Worm (Caenorhabditis elegans) whole organism, young adult: ENCODE data around the gene C52B9.19.
A peak's percentile ranks its signal among the peaks of the same experiment; 100 is the strongest.

Experiments used
- B0336.3 ChIP-seq: fragments of 200-800 bp; sonication (Bioruptor generic); IDR thresholded peaks from 2 replicates; pipeline ENCODE4 v1.3.6; 2022; ENCODE audit warnings: missing genetic modification characterization, missing compliant biosample characterization
- C06A6.2 ChIP-seq: fragments of 200-800 bp; sonication (Bioruptor generic); conservative IDR thresholded peaks from 2 replicates; pipeline ENCODE4 v1.3.6; 2022; ENCODE audit warnings: missing genetic modification characterization, missing compliant biosample characterization
- D2030.7 ChIP-seq: fragments of 200-800 bp; sonication (Bioruptor generic); IDR thresholded peaks from 2 replicates; pipeline ENCODE4 v1.3.6; 2022; ENCODE audit warnings: missing genetic modification reagents, missing genetic modification characterization, missing compliant biosample characterization
- F10E7.11 ChIP-seq: sonication (generic microtip); optimal IDR thresholded peaks from 2 replicates; lab custom pipeline; 2017; ENCODE audit warnings: mild to moderate bottlenecking, missing genetic modification characterization, moderate library complexity, missing compliant biosample characterization
- F33H1.4 ChIP-seq: fragments of 200-800 bp; sonication (Bioruptor generic); IDR thresholded peaks from 2 replicates; pipeline ENCODE4 v1.3.6; 2022; ENCODE audit warnings: missing genetic modification reagents, missing genetic modification characterization, missing compliant biosample characterization
- Y56A3A.18 ChIP-seq: fragments of 200-800 bp; sonication (Bioruptor generic); IDR thresholded peaks from 2 replicates; pipeline ENCODE4 v1.3.6; 2022; ENCODE audit warnings: missing genetic modification reagents, missing genetic modification characterization, missing compliant biosample characterization
- atf-7 ChIP-seq: sonication (generic microtip); optimal IDR thresholded peaks from 2 replicates; lab custom pipeline; 2017; ENCODE audit warnings: mild to moderate bottlenecking, missing genetic modification characterization, missing compliant biosample characterization
- cebp-1 ChIP-seq, 2 experiments: fragments of 200-800 bp in 1 of 2; sonication (Bioruptor generic) in 1 of 2; sonication (generic microtip) in 1 of 2; IDR thresholded peaks in 1 of 2; optimal IDR thresholded peaks in 1 of 2; 2 replicates each; pipeline versions ENCODE4 v1.3.6 to Lab custom; 2017 to 2022; ENCODE audit warnings: missing compliant biosample characterization in 2 of 2, missing genetic modification characterization in 2 of 2, mild to moderate bottlenecking in 1 of 2, missing genetic modification reagents in 1 of 2, moderate library complexity in 1 of 2
- ceh-91 ChIP-seq: fragments of 200-800 bp; sonication (Bioruptor generic); IDR thresholded peaks from 2 replicates; pipeline ENCODE4 v1.3.6; 2022; ENCODE audit warnings: missing genetic modification reagents, missing genetic modification characterization, missing compliant biosample characterization
- egrh-3 ChIP-seq: fragments of 200-800 bp; sonication (Bioruptor generic); IDR thresholded peaks from 2 replicates; pipeline ENCODE4 v1.3.6; 2022; ENCODE audit warnings: missing genetic modification reagents, missing genetic modification characterization, missing compliant biosample characterization
- ekl-4 ChIP-seq: fragments of 200-800 bp; sonication (Bioruptor generic); IDR thresholded peaks from 2 replicates; pipeline ENCODE4 v1.3.6; 2022; ENCODE audit warnings: missing genetic modification reagents, missing genetic modification characterization, missing compliant biosample characterization
- ets-4 ChIP-seq: fragments of 200-800 bp; sonication (Bioruptor generic); optimal IDR thresholded peaks from 2 replicates; lab custom pipeline; 2018; ENCODE audit warnings: mild to moderate bottlenecking, missing genetic modification characterization, missing compliant biosample characterization
- fkh-3 ChIP-seq: sonication (generic microtip); optimal IDR thresholded peaks from 2 replicates; lab custom pipeline; 2016; ENCODE audit warnings: mild to moderate bottlenecking, missing genetic modification characterization, missing compliant biosample characterization
- gei-17 ChIP-seq: fragments of 200-800 bp; sonication (Bioruptor generic); optimal IDR thresholded peaks from 2 replicates; lab custom pipeline; 2018; ENCODE audit warnings: mild to moderate bottlenecking, missing genetic modification characterization, missing compliant biosample characterization
- let-607 ChIP-seq, 2 experiments: fragments of 200-800 bp in 1 of 2; sonication (Bioruptor generic) in 1 of 2; sonication (generic microtip) in 1 of 2; optimal IDR thresholded peaks; 2 replicates each; lab custom pipeline; 2016 to 2018; ENCODE audit warnings: mild to moderate bottlenecking in 2 of 2, missing compliant biosample characterization in 2 of 2, missing genetic modification characterization in 2 of 2, moderate library complexity in 2 of 2, missing genotype in 1 of 2
- lsy-27 ChIP-seq: sonication (generic microtip); optimal IDR thresholded peaks from 2 replicates; lab custom pipeline; 2017; ENCODE audit warnings: missing genetic modification characterization, mild to moderate bottlenecking, missing compliant biosample characterization, antibody characterized with exemption, missing genotype, borderline replicate concordance; ENCODE audit not compliant: insufficient read depth
- mel-28 ChIP-seq: sonication (generic microtip); optimal IDR thresholded peaks from 2 replicates; lab custom pipeline; 2016; ENCODE audit warnings: borderline replicate concordance, mild to moderate bottlenecking, missing genetic modification characterization, missing compliant biosample characterization
- mxl-1 ChIP-seq: sonication (generic microtip); optimal IDR thresholded peaks from 2 replicates; lab custom pipeline; 2016; ENCODE audit warnings: missing genetic modification characterization, missing compliant biosample characterization
- nfya-1 ChIP-seq: sonication (generic microtip); optimal IDR thresholded peaks from 2 replicates; lab custom pipeline; 2017; ENCODE audit warnings: antibody characterized with exemption, missing compliant biosample characterization, missing genetic modification characterization, borderline replicate concordance; ENCODE audit not compliant: insufficient read depth
- nfya-2 ChIP-seq: fragments of 200-800 bp; sonication (Bioruptor generic); IDR thresholded peaks from 2 replicates; pipeline ENCODE4 v1.3.6; 2022; ENCODE audit warnings: missing genetic modification reagents, missing genetic modification characterization, missing compliant biosample characterization
- nfyb-1 ChIP-seq: fragments of 200-800 bp; sonication (Bioruptor generic); IDR thresholded peaks from 2 replicates; pipeline ENCODE4 v1.3.6; 2022; ENCODE audit warnings: missing genetic modification reagents, missing genetic modification characterization, missing compliant biosample characterization
- nhr-27 ChIP-seq: fragments of 200-800 bp; sonication (Bioruptor generic); optimal IDR thresholded peaks from 2 replicates; lab custom pipeline; 2018; ENCODE audit warnings: mild to moderate bottlenecking, missing genetic modification characterization, moderate library complexity, missing compliant biosample characterization
- nhr-80 ChIP-seq: sonication (generic microtip); optimal IDR thresholded peaks from 2 replicates; lab custom pipeline; 2016; ENCODE audit warnings: missing genetic modification characterization, missing compliant biosample characterization
- nhr-90 ChIP-seq: sonication (generic microtip); optimal IDR thresholded peaks from 2 replicates; lab custom pipeline; 2016; ENCODE audit warnings: missing genotype, mild to moderate bottlenecking, missing genetic modification characterization, missing compliant biosample characterization
- pha-4 ChIP-seq: fragments of 150-350 bp; sonication (generic microtip); optimal IDR thresholded peaks from 2 replicates; lab custom pipeline; 2014; ENCODE audit warnings: missing biosample characterization, missing genetic modification reagents, missing genetic modification characterization
- rcor-1 ChIP-seq: fragments of 200-800 bp; sonication (Bioruptor generic); IDR thresholded peaks from 2 replicates; pipeline ENCODE4 v1.3.6; 2022; ENCODE audit warnings: missing genetic modification reagents, missing genetic modification characterization, missing compliant biosample characterization
- repo-1 ChIP-seq: sonication (generic microtip); optimal IDR thresholded peaks from 2 replicates; lab custom pipeline; 2017; ENCODE audit warnings: mild to moderate bottlenecking, missing genetic modification characterization, missing compliant biosample characterization
- snpc-1.1 ChIP-seq: sonication (generic microtip); optimal IDR thresholded peaks from 2 replicates; lab custom pipeline; 2017; ENCODE audit warnings: missing genetic modification characterization, mild to moderate bottlenecking, missing compliant biosample characterization, antibody characterized with exemption, moderate library complexity, missing genotype, missing genetic modification reagents; ENCODE audit not compliant: insufficient read depth
- unc-130 ChIP-seq: sonication (generic microtip); optimal IDR thresholded peaks from 2 replicates; lab custom pipeline; 2016; ENCODE audit warnings: missing genetic modification reagents, missing genetic modification characterization, missing compliant biosample characterization
- xnd-1 ChIP-seq: sonication (generic microtip); optimal IDR thresholded peaks from 2 replicates; lab custom pipeline; 2016; ENCODE audit warnings: missing genotype, missing genetic modification reagents, missing genetic modification characterization, missing compliant biosample characterization
- zim-3 ChIP-seq: sonication (generic microtip); optimal IDR thresholded peaks from 2 replicates; lab custom pipeline; 2017; ENCODE audit warnings: mild to moderate bottlenecking, missing genetic modification characterization, moderate library complexity, missing compliant biosample characterization
- ztf-18 ChIP-seq: sonication (generic microtip); optimal IDR thresholded peaks from 2 replicates; lab custom pipeline; 2016; ENCODE audit warnings: missing genotype, mild to moderate bottlenecking, missing genetic modification characterization, missing compliant biosample characterization

Gene C52B9.19

DNA sequence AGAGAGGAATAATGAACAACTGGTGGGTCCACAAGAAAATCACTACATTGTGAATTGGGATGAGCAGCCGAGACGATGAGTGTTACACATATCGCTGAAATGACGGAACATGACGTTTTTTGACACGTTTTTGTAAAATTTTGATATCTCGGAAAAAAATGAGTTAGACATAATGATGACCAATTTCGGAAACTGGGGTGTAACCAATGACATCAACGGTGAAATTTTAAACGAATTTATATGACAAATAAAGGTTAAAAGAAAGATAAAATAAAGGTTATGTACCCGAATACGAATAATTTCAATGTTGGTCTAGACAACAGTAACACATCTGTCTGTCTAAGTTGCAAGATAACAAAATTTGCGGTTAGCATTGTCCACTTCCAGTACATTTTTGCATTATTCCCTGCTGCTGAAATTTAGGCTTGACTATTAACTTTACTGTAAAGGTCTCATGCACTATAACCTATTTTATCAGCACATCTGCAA lies 3.0 kb upstream of the C52B9.19 start, which contains the start of the genes twk-28 and ets-9 (continued):
- no peak for TF ChIP-seq C06A6.2

DNA sequence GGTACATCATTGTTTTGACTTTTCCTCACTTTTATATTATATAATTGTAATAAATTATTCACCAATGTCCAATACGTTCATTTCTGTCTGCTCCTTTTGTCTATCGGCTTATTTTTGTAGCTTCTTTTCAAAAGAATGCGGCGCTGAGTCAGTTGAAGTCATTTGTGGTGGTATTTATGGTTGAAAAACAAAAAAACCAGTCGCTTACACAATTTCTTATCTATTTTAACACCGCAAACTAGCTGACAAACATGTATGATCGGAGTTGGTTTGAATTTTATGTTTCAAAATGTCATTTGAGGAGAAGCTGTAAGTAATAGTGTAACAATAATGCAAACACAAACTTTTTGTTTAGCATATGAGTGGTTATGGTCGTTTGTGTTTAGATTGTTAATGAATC lies 1.6 kb downstream of the C52B9.19 start, which contains the start of gene ets-10:
Gene ets-10, plus strand, starts transcription at position 201 of the 400 bp plus-strand sequence.
- TF ChIP-seq ekl-4 (GFP tag; lab: Robert Waterston, UW) (no peak), atf-7 (tag; lab: Kevin White, UChicago) (no peak), Y56A3A.18 (GFP tag; lab: Robert Waterston, UW) (no peak)
- TF ChIP-seq, all 124 proteins: peak for 0

DNA sequence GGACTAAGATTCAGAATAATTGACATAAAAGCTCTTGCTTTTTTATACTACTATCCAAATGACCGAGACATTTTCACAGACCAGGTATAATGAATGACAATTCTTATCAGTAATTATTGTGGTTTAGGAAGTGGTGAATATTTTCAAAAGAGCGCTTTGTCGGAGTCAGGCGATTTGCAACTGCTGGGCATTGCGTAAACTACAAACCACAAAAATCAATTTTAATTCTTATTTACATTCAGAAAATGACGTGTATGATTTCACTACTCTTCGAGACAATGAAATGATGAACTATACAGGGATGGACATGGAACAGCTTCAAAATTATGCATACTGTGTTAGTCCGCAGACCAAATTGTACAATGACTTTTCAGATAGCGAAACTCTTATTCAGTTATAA lies 2.1 kb downstream of the C52B9.19 start:
- TF ChIP-seq F33H1.4 (GFP tag; lab: Robert Waterston, UW) (no peak), nhr-80 (tag; lab: Kevin White, UChicago) (peak; percentile 65)

DNA sequence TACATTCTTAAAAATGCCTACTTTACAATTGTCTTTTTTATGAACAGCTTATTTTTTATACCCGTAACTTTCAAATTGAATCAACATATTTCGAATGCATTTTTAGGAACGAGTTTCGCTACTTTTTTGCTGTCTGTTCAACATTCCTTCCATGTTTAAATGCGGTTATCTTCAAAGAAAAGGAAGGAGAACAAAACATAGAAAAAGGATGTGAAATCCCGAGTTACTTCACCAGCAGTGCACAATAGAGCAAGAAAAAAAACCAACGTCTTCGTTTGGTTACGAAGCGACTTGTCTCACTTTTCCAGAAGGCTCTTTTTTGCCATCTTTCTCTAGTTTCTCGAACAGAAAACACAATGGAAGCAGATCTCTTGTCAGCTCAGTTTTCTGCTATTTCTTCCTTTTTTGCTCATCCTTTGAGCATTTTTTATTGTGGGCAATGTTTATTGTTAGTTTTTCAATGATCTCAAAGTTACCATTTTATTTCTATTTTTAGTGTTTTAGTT lies 3.4 kb downstream of the C52B9.19 start, which contains the start of gene cka-2:
Gene cka-2, plus strand, starts transcription at position 456 of the 506 bp plus-strand sequence.
- TF ChIP-seq xnd-1 (tag; lab: Kevin White, UChicago) (no peak), unc-130 (GFP tag; lab: Kevin White, UChicago) (no peak), nfya-2 (GFP tag; lab: Robert Waterston, UW) (no peak), mxl-1 (tag; lab: Kevin White, UChicago) (no peak), B0336.3 (no peak), nfya-1 (no peak), mel-28 (no peak), gei-17 (GFP tag; lab: Kevin White, UChicago) (no peak), lsy-27 (tag; lab: Kevin White, UChicago) (no peak), atf-7 (tag; lab: Kevin White, UChicago) (no peak), ets-4 (GFP tag; lab: Kevin White, UChicago) (no peak), zim-3 (no peak), C06A6.2 (no peak)

DNA sequence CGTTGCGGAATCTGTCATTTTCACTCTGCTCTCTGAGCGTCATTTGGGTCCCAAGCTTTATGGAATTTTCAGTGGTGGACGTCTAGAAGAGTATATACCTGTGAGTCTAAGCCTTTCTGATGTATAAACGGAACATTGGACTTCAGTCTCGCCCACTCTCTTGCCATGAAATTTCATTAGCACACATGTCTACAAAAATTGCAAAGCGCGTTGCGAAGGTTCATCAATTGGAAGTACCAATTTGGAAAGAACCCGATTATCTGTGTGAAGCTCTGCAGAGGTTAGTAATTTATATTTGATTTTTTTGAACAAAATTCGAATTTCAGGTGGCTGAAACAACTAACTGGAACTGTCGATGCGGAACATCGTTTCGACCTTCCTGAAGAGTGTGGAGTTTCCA lies 7.5 kb downstream of the C52B9.19 start:
- TF ChIP-seq fkh-3 (tag; lab: Kevin White, UChicago) (no peak), ceh-91 (no peak), ekl-4 (GFP tag; lab: Robert Waterston, UW) (no peak), repo-1 (no peak), let-607 (tag; optimal IDR thresholded peaks at IDR 0.05; lab: Kevin White, UChicago) (no peak), nhr-90 (tag; lab: Kevin White, UChicago) (no peak), B0336.3 (no peak), pha-4 (no peak), ets-4 (GFP tag; lab: Kevin White, UChicago) (no peak), D2030.7 (no peak), nhr-27 (tag; lab: Kevin White, UChicago) (no peak), unc-130 (GFP tag; lab: Kevin White, UChicago) (no peak)

DNA sequence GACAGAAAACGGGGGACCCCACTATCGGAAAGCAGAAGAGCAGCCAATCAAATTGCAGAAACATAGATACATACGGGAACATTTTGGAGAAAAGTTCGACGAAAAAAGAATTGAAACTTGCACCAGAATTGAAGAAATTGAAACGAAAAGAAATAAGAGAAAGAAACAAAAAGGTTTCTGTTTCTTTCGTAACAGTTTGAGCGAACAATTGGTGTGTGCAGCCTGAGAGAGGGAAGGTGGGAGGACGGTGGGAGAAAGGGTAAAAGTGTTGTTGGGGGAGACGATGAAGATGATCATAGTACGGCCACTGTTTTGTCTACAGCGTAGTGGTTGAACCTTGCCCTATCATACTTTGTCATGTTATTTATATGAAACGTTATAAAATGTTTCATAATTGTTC lies 12.6 kb downstream of the C52B9.19 start:
- TF ChIP-seq rcor-1 (GFP tag; lab: Robert Waterston, UW) (no peak), nhr-80 (tag; lab: Kevin White, UChicago) (peak; percentile 26), cebp-1 (GFP tag; IDR thresholded peaks at IDR 0.05; lab: Robert Waterston, UW) (peak; percentile 38; the same call in 1 of the 2 replicates), cebp-1 (tag; optimal IDR thresholded peaks at IDR 0.05; lab: Kevin White, UChicago) (peak; percentile 84), F10E7.11 (tag; lab: Kevin White, UChicago) (no peak), ztf-18 (tag; lab: Kevin White, UChicago) (no peak), nfyb-1 (no peak), egrh-3 (GFP tag; lab: Robert Waterston, UW) (peak; percentile 31; the same call in 1 of the 2 replicates), snpc-1.1 (tag; lab: Kevin White, UChicago) (no peak)
